Worm (Caenorhabditis elegans) whole organism, L4 larva: Measurements from ENCODE around the gene C55C3.4.

Experiments
- D1046.2 ChIP-seq: fragments of 200-800 bp; sonication (Bioruptor generic); IDR thresholded peaks from 2 replicates; pipeline ENCODE4 v1.3.6; 2022; ENCODE audit warnings: missing genetic modification characterization, missing compliant biosample characterization
- F10B5.3 ChIP-seq: sonication (generic microtip); optimal IDR thresholded peaks from 2 replicates; lab custom pipeline; 2016; ENCODE audit warnings: mild to moderate bottlenecking, missing genetic modification characterization, missing compliant biosample characterization
- F49E8.2 ChIP-seq: sonication (generic microtip); optimal IDR thresholded peaks from 2 replicates; lab custom pipeline; 2016; ENCODE audit warnings: missing compliant biosample characterization, mild to moderate bottlenecking, missing genetic modification characterization, borderline replicate concordance
- T20F7.1 ChIP-seq: fragments of 200-800 bp; sonication (Bioruptor generic); optimal IDR thresholded peaks from 2 replicates; lab custom pipeline; 2018; ENCODE audit warnings: mild to moderate bottlenecking, missing genetic modification characterization, missing compliant biosample characterization
- T26A8.4 ChIP-seq: fragments of 200-800 bp; sonication (Bioruptor generic); IDR thresholded peaks from 2 replicates; pipeline ENCODE4 v1.3.6; 2022; ENCODE audit warnings: missing genetic modification characterization, missing compliant biosample characterization
- Y105C5A.15 ChIP-seq: fragments of 200-800 bp; sonication (Bioruptor generic); IDR thresholded peaks from 2 replicates; pipeline ENCODE4 v1.3.6; 2022; ENCODE audit warnings: missing genetic modification characterization, missing compliant biosample characterization
- Y48G9A.11 ChIP-seq: fragments of 200-800 bp; sonication (Bioruptor generic); IDR thresholded peaks from 2 replicates; pipeline ENCODE4 v1.3.6; 2022; ENCODE audit warnings: missing genetic modification reagents, missing genetic modification characterization, missing compliant biosample characterization
- Y75B8A.6 ChIP-seq: fragments of 200-800 bp; sonication (Bioruptor generic); IDR thresholded peaks from 2 replicates; pipeline ENCODE4 v1.3.6; 2022; ENCODE audit warnings: missing genetic modification reagents, missing genetic modification characterization, missing compliant biosample characterization
- ZK337.2 ChIP-seq: fragments of 200-800 bp; sonication (Bioruptor generic); IDR thresholded peaks from 2 replicates; pipeline ENCODE4 v1.3.6; 2022; ENCODE audit warnings: missing genetic modification reagents, missing genetic modification characterization, missing compliant biosample characterization
- ZK546.5 ChIP-seq, 2 experiments: sonication (generic microtip); optimal IDR thresholded peaks; 2 replicates each; lab custom pipeline; 2017; ENCODE audit warnings: missing biosample characterization in 2 of 2, missing genetic modification characterization in 2 of 2
- cey-2 ChIP-seq: sonication (generic microtip); optimal IDR thresholded peaks from 3 replicates; lab custom pipeline; 2017; ENCODE audit warnings: missing genetic modification characterization, mild to moderate bottlenecking, missing compliant biosample characterization, antibody characterized with exemption, borderline replicate concordance; ENCODE audit not compliant: insufficient read depth
- dmd-8 ChIP-seq: fragments of 200-800 bp; sonication (Bioruptor generic); IDR thresholded peaks from 2 replicates; pipeline ENCODE4 v1.3.6; 2022; ENCODE audit warnings: missing genetic modification characterization, missing compliant biosample characterization
- duxl-1 ChIP-seq: sonication (generic microtip); optimal IDR thresholded peaks from 2 replicates; lab custom pipeline; 2016; ENCODE audit warnings: mild to moderate bottlenecking, missing genetic modification characterization, moderate library complexity, missing compliant biosample characterization; ENCODE audit not compliant: poor library complexity
- dve-1 ChIP-seq: sonication (generic microtip); optimal IDR thresholded peaks from 2 replicates; lab custom pipeline; 2017; ENCODE audit warnings: antibody characterized with exemption, mild to moderate bottlenecking, missing genetic modification characterization, missing compliant biosample characterization; ENCODE audit not compliant: insufficient read depth
- egl-43 ChIP-seq: fragments of 200-800 bp; sonication (Bioruptor generic); IDR thresholded peaks from 2 replicates; pipeline ENCODE4 v1.3.6; 2022; ENCODE audit warnings: missing genetic modification reagents, missing genetic modification characterization, missing compliant biosample characterization
- hlh-11 ChIP-seq: fragments of 200-800 bp; sonication (Bioruptor generic); optimal IDR thresholded peaks from 2 replicates; lab custom pipeline; 2018; ENCODE audit warnings: mild to moderate bottlenecking, missing genetic modification characterization, missing compliant biosample characterization
- hlh-30 ChIP-seq: sonication (generic microtip); optimal IDR thresholded peaks from 2 replicates; lab custom pipeline; 2017; ENCODE audit warnings: antibody characterized with exemption, mild to moderate bottlenecking, missing genetic modification characterization, missing compliant biosample characterization; ENCODE audit not compliant: insufficient read depth
- hmg-1.1 ChIP-seq: fragments of 200-800 bp; sonication (Bioruptor generic); IDR thresholded peaks from 2 replicates; pipeline ENCODE4 v1.3.6; 2022; ENCODE audit warnings: missing genetic modification reagents, missing genetic modification characterization, missing compliant biosample characterization
- jun-1 ChIP-seq: fragments of 150-350 bp; optimal IDR thresholded peaks from 2 replicates; lab custom pipeline; 2014; ENCODE audit warnings: missing biosample characterization, missing genetic modification reagents, missing genetic modification characterization
- lim-7 ChIP-seq: fragments of 200-800 bp; sonication (Bioruptor generic); IDR thresholded peaks from 2 replicates; pipeline ENCODE4 v1.3.6; 2022; ENCODE audit warnings: missing genetic modification characterization, missing compliant biosample characterization
- lin-1 ChIP-seq: fragments of 200-800 bp; sonication (Bioruptor generic); IDR thresholded peaks from 2 replicates; pipeline ENCODE4 v1.3.6; 2022; ENCODE audit warnings: missing genetic modification reagents, missing genetic modification characterization, missing compliant biosample characterization
- lin-15B ChIP-seq: fragments of 150-350 bp; sonication (generic microtip); optimal IDR thresholded peaks from 3 replicates; lab custom pipeline; 2014; ENCODE audit warnings: missing biosample characterization, missing genetic modification characterization
- lin-38 ChIP-seq: fragments of 200-800 bp; sonication (Bioruptor generic); IDR thresholded peaks from 2 replicates; pipeline ENCODE4 v1.3.6; 2022; ENCODE audit warnings: missing genetic modification reagents, missing genetic modification characterization, missing compliant biosample characterization
- lin-39 ChIP-seq: fragments of 150-350 bp; optimal IDR thresholded peaks from 2 replicates; lab custom pipeline; 2014; ENCODE audit warnings: missing biosample characterization, missing genetic modification reagents, missing genetic modification characterization
- lsy-2 ChIP-seq, 2 experiments: fragments of 150-350 bp in 1 of 2; sonication (generic microtip) in 1 of 2; optimal IDR thresholded peaks; 2 replicates each; lab custom pipeline; 2014 to 2017; ENCODE audit warnings: missing biosample characterization in 2 of 2, missing genetic modification characterization in 2 of 2
- madf-5 ChIP-seq, 2 experiments: fragments of 200-800 bp; sonication (Bioruptor generic); IDR thresholded peaks; 2 replicates each; pipeline ENCODE4 v1.3.6; 2022; ENCODE audit warnings: missing compliant biosample characterization in 2 of 2, missing genetic modification characterization in 2 of 2
- mdt-29 ChIP-seq: fragments of 200-800 bp; sonication (Bioruptor generic); IDR thresholded peaks from 2 replicates; pipeline ENCODE4 v1.3.6; 2022; ENCODE audit warnings: missing genetic modification reagents, missing genetic modification characterization, missing compliant biosample characterization
- mep-1 ChIP-seq: fragments of 150-350 bp; sonication (generic microtip); optimal IDR thresholded peaks from 3 replicates; lab custom pipeline; 2014; ENCODE audit warnings: missing biosample characterization, missing genetic modification characterization
- nhr-10 ChIP-seq: fragments of 150-350 bp; optimal IDR thresholded peaks from 2 replicates; lab custom pipeline; 2014; ENCODE audit warnings: missing biosample characterization, missing genetic modification characterization
- nhr-11 ChIP-seq: fragments of 150-350 bp; optimal IDR thresholded peaks from 2 replicates; lab custom pipeline; 2014; ENCODE audit warnings: missing biosample characterization, missing genetic modification characterization
- nhr-111 ChIP-seq: fragments of 200-800 bp; sonication (Bioruptor generic); optimal IDR thresholded peaks from 2 replicates; lab custom pipeline; 2018; ENCODE audit warnings: mild to moderate bottlenecking, missing genetic modification characterization, missing compliant biosample characterization
- nhr-25 ChIP-seq: sonication (generic microtip); optimal IDR thresholded peaks from 2 replicates; lab custom pipeline; 2017; ENCODE audit warnings: missing genetic modification characterization, mild to moderate bottlenecking, missing compliant biosample characterization, antibody characterized with exemption, moderate library complexity, borderline replicate concordance; ENCODE audit not compliant: insufficient read depth
- nhr-28 ChIP-seq: fragments of 150-350 bp; optimal IDR thresholded peaks from 2 replicates; lab custom pipeline; 2014; ENCODE audit warnings: missing biosample characterization, missing genetic modification characterization
- nhr-48 ChIP-seq: sonication (generic microtip); optimal IDR thresholded peaks from 2 replicates; lab custom pipeline; 2016; ENCODE audit warnings: mild to moderate bottlenecking, missing genetic modification characterization, missing compliant biosample characterization
- nhr-6 ChIP-seq: fragments of 150-350 bp; optimal IDR thresholded peaks from 2 replicates; lab custom pipeline; 2014; ENCODE audit warnings: missing biosample characterization, missing genetic modification characterization
- nhr-76 ChIP-seq: fragments of 150-350 bp; optimal IDR thresholded peaks from 2 replicates; lab custom pipeline; 2014; ENCODE audit warnings: missing biosample characterization, missing genetic modification characterization
- rbr-2 ChIP-seq: sonication (generic microtip); optimal IDR thresholded peaks from 2 replicates; lab custom pipeline; 2016; ENCODE audit warnings: missing genotype, missing genetic modification characterization, missing compliant biosample characterization
- saeg-2 ChIP-seq: fragments of 200-800 bp; sonication (Bioruptor generic); IDR thresholded peaks from 2 replicates; pipeline ENCODE4 v1.3.6; 2022; ENCODE audit warnings: missing genetic modification reagents, missing genetic modification characterization, missing compliant biosample characterization
- sdz-12 ChIP-seq: fragments of 200-800 bp; sonication (Bioruptor generic); optimal IDR thresholded peaks from 2 replicates; lab custom pipeline; 2018; ENCODE audit warnings: mild to moderate bottlenecking, missing genetic modification characterization, missing compliant biosample characterization
- skn-1 ChIP-seq: fragments of 150-350 bp; optimal IDR thresholded peaks from 2 replicates; lab custom pipeline; 2014; ENCODE audit warnings: missing biosample characterization, missing genetic modification characterization
- spr-1 ChIP-seq: sonication (generic microtip); optimal IDR thresholded peaks from 2 replicates; lab custom pipeline; 2016; ENCODE audit warnings: mild to moderate bottlenecking, missing genetic modification characterization, missing compliant biosample characterization
- tag-97 ChIP-seq: fragments of 200-800 bp; sonication (Bioruptor generic); IDR thresholded peaks from 2 replicates; pipeline ENCODE4 v1.3.6; 2022; ENCODE audit warnings: missing genetic modification characterization, missing compliant biosample characterization
- tra-1 ChIP-seq: fragments of 200-800 bp; sonication (Bioruptor generic); IDR thresholded peaks from 2 replicates; pipeline ENCODE4 v1.3.6; 2022; ENCODE audit warnings: missing genetic modification reagents, missing genetic modification characterization, missing compliant biosample characterization
- unc-130 ChIP-seq: sonication (generic microtip); optimal IDR thresholded peaks from 2 replicates; lab custom pipeline; 2016; ENCODE audit warnings: missing genetic modification reagents, missing genetic modification characterization, missing compliant biosample characterization
- unc-62 ChIP-seq, 3 experiments: fragments of 150-350 bp in 1 of 3; sonication (generic microtip); optimal IDR thresholded peaks in 2 of 3; peaks in 1 of 3; 1 replicate in 1 of 3; 2 replicates in 2 of 3; lab custom pipeline; 2014 to 2017; ENCODE audit warnings: missing biosample characterization in 3 of 3, missing genetic modification characterization in 3 of 3, missing genetic modification reagents in 3 of 3, missing genotype in 1 of 3
- zag-1 ChIP-seq: fragments of 150-350 bp; optimal IDR thresholded peaks from 2 replicates; lab custom pipeline; 2014; ENCODE audit warnings: missing biosample characterization, missing genetic modification characterization
- zfp-2 ChIP-seq: sonication (generic microtip); optimal IDR thresholded peaks from 2 replicates; lab custom pipeline; 2016; ENCODE audit warnings: mild to moderate bottlenecking, missing genetic modification characterization, missing compliant biosample characterization
- zfp-3 ChIP-seq: fragments of 200-800 bp; sonication (Bioruptor generic); conservative IDR thresholded peaks from 2 replicates; pipeline ENCODE4 v1.3.6; 2022; ENCODE audit warnings: missing genetic modification reagents, missing genetic modification characterization, missing compliant biosample characterization
- zip-2 ChIP-seq: fragments of 150-350 bp; optimal IDR thresholded peaks from 2 replicates; lab custom pipeline; 2014; ENCODE audit warnings: missing biosample characterization, missing genetic modification characterization
- ztf-11 ChIP-seq: fragments of 150-350 bp; optimal IDR thresholded peaks from 2 replicates; lab custom pipeline; 2014; ENCODE audit warnings: missing biosample characterization, missing genetic modification characterization

Gene C55C3.4

ce11 chrIV:5657126-5657666 lies 20.7 kb downstream of the C55C3.4 start (continued):
- TF ChIP-seq hmg-1.1 (GFP tag; lab: Robert Waterston, UW), result peak; percentile 65
- TF ChIP-seq lin-15B, result no peak
- TF ChIP-seq nhr-48 (tag; lab: Kevin White, UChicago), result peak; percentile 95
- no peak for TF ChIP-seq sdz-12 (GFP tag; lab: Kevin White, UChicago)
- TF ChIP-seq lin-39, result no peak
- TF ChIP-seq ZK546.5 (tag; optimal IDR thresholded peaks at IDR 0.05; lab: Kevin White, UChicago), result no peak
- TF ChIP-seq hlh-11 (tag; lab: Kevin White, UChicago), result peak; percentile 89
- no peak for TF ChIP-seq mdt-29 (GFP tag; lab: Robert Waterston, UW)
- no peak for TF ChIP-seq skn-1 (tag; lab: Kevin White, UChicago)
- peak; percentile 42 for TF ChIP-seq rbr-2 (tag; lab: Kevin White, UChicago)
- TF ChIP-seq tag-97 (GFP tag; lab: Robert Waterston, UW), result no peak
- TF ChIP-seq nhr-11 (tag; lab: Kevin White, UChicago), result peak; percentile 84
- no peak for TF ChIP-seq F49E8.2 (tag; lab: Kevin White, UChicago)
- peak; percentile 74 for TF ChIP-seq nhr-25 (tag; lab: Kevin White, UChicago)
- TF ChIP-seq lim-7 (GFP tag; lab: Robert Waterston, UW), result no peak
- no peak for TF ChIP-seq zag-1 (tag; lab: Kevin White, UChicago)
- no peak for TF ChIP-seq D1046.2 (GFP tag; lab: Robert Waterston, UW)
- TF ChIP-seq T20F7.1, result peak; percentile 49
- no peak for TF ChIP-seq madf-5 (GFP tag; IDR thresholded peaks at IDR 0.05; lab: Robert Waterston, UW)
- no peak for TF ChIP-seq saeg-2 (GFP tag; lab: Robert Waterston, UW)
- peak; percentile 1 for TF ChIP-seq nhr-76 (tag; lab: Kevin White, UChicago)
- no peak for TF ChIP-seq Y48G9A.11
- TF ChIP-seq zfp-3 (GFP tag; lab: Robert Waterston, UW), result no peak
- peak; percentile 88 for TF ChIP-seq nhr-28 (tag; lab: Kevin White, UChicago)
- TF ChIP-seq spr-1 (tag; lab: Kevin White, UChicago), result peak; percentile 46
- TF ChIP-seq duxl-1 (tag; lab: Kevin White, UChicago), result peak; percentile 31
- TF ChIP-seq egl-43 (GFP tag; lab: Robert Waterston, UW), result no peak
- no peak for TF ChIP-seq ztf-11 (tag; lab: Kevin White, UChicago)
- peak in 1 of 2 experiments; percentile 74 for TF ChIP-seq unc-62 (GFP tag; optimal IDR thresholded peaks at IDR 0.05 in 1 of 2; lab: Kevin White, UChicago)
- no peak for TF ChIP-seq unc-62 (tag; optimal IDR thresholded peaks at IDR 0.05; lab: Kevin White, UChicago)
- no peak for TF ChIP-seq nhr-111
- peak; percentile 44; the same call in 1 of the 2 replicates for TF ChIP-seq tra-1 (GFP tag; lab: Robert Waterston, UW)
- TF ChIP-seq nhr-6, result no peak
- TF ChIP-seq dmd-8, result no peak
- peak; percentile 62 for TF ChIP-seq jun-1
- TF ChIP-seq lin-1 (GFP tag; lab: Robert Waterston, UW), result no peak
- TF ChIP-seq zfp-2, result no peak
- TF ChIP-seq T26A8.4 (GFP tag; lab: Robert Waterston, UW), result no peak
- no peak for TF ChIP-seq Y75B8A.6 (GFP tag; lab: Robert Waterston, UW)
- peak; percentile 42; the same call in 1 of the 2 replicates for TF ChIP-seq lin-38 (GFP tag; lab: Robert Waterston, UW)
- no peak for TF ChIP-seq Y105C5A.15 (GFP tag; lab: Robert Waterston, UW)
- TF ChIP-seq mep-1 (tag; lab: Kevin White, UChicago), result peak; percentile 67
- peak; percentile 55 for TF ChIP-seq nhr-10 (tag; lab: Kevin White, UChicago)
- TF ChIP-seq lsy-2 (tag; optimal IDR thresholded peaks at IDR 0.05; lab: Kevin White, UChicago), result peak; percentile 5 to 58
- no peak for TF ChIP-seq zip-2 (tag; lab: Kevin White, UChicago)
- TF ChIP-seq ZK337.2, result no peak
- peak; percentile 82 for TF ChIP-seq dve-1
- TF ChIP-seq F10B5.3 (tag; lab: Kevin White, UChicago), result no peak
- TF ChIP-seq hlh-30 (tag; lab: Kevin White, UChicago), result peak; percentile 94
- no peak for TF ChIP-seq unc-130 (GFP tag; lab: Kevin White, UChicago)
- no peak for TF ChIP-seq cey-2 (tag; lab: Kevin White, UChicago)
